Fruit fly (Drosophila melanogaster) Kc167 (cell line): ENCODE data around the gene knrl.

Experiments
- Myc ChIP-seq: fragments of >200 bp; optimal IDR thresholded peaks from 2 replicates; lab custom pipeline; 2017; ENCODE audit warnings: missing external identifiers
- Sin3A ChIP-seq: fragments of >200 bp; optimal IDR thresholded peaks from 2 replicates; lab custom pipeline; 2018; ENCODE audit warnings: missing external identifiers
- h ChIP-seq: fragments of >200 bp; optimal IDR thresholded peaks from 3 replicates; lab custom pipeline; 2018; ENCODE audit warnings: missing external identifiers
- insv ChIP-seq: fragments of >200 bp; optimal IDR thresholded peaks from 3 replicates; lab custom pipeline; 2018; ENCODE audit warnings: missing external identifiers
- psq ChIP-seq: fragments of >200 bp; optimal IDR thresholded peaks from 2 replicates; lab custom pipeline; 2017; ENCODE audit warnings: missing external identifiers
- ttk ChIP-seq: sonication (Bioruptor generic); optimal IDR thresholded peaks from 2 replicates; lab custom pipeline; 2017; ENCODE audit warnings: missing external identifiers

Gene knrl

DNA sequence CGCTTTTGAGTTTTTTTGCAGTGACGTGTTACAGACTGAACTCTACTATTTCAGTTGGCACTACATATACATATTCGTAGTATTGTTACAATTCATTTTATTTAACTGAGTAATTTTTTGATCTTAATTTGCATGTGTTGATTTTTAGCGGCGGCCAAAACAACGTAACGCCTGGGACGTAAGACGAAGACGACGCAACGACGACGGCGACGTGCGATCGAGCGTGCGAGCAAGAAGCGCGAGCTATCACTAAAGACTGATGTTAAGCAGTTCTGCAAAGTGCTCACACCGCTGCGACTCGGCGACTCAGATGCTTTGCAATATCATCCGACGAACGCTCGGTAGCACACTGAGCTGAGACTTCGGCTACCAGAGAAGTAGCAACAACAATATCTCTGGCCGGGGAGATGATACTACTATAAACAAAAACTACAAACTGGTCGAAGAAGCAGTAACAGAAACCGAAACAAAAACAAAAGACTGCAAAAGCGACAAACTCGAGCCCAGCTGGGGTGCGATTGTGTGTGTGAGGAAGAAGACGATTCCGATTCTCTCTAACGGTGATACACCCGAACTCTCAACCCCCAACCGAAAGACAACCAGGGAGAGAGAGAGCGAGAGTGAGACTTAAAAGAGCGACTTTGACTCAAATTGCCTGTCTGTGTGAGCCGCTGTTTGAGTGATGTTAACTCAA is at the start of gene knrl:
TSS of gene knrl (minus strand) at position 357 of the 694 bp plus-strand sequence.
- TF ChIP-seq Myc (lab: Kevin White, UChicago) (no peak), psq (lab: Kevin White, UChicago) (no peak), h (lab: Kevin White, UChicago) (no peak)

DNA sequence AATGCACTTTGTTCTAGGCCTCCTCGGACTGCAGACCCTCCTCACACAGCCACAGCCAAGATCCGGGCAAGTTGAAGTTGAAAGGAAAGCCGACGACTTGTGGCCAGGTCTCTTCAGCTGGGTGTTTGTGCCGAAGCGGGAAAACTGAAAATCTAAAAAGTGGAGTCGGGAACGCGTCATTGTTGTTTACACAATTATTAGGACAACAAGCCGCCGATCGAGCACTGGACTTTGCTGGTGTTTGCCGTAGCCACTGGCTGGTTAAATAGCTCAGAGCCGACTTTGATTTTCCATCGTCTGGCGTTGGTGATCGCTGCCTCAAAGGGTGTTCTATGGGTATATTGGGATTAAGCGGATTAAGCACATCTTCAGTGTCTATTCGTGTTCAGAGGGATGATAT is 46.9 kb upstream of the knrl start:
- TF ChIP-seq psq (lab: Kevin White, UChicago), result no peak
- TF ChIP-seq Myc (lab: Kevin White, UChicago), result no peak
- TF ChIP-seq insv (lab: Kevin White, UChicago), result no peak
- no peak for TF ChIP-seq h (lab: Kevin White, UChicago)
- TF ChIP-seq Sin3A (lab: Kevin White, UChicago), result no peak
- TF ChIP-seq ttk (lab: Kevin White, UChicago), result no peak

DNA sequence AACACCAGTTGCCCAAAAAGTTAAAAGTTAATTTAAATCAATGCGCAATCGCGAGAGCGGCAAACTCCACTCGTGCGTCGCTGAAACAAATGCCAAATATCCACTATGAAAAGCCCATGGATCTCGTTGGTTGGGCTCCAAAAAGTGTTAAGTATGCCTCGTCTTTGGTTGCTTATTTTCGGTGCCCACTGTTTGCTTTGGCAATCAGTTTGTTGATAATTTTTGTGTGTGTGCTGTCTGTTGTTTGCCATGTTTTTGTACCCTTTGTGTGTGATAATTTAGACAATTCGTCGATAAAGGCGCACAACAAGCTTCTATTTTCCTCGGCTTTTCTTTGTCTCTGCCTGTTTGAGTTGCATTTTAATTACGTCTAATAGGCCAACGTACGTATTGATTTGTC is 43.5 kb upstream of the knrl start:
- no peak for TF ChIP-seq psq (lab: Kevin White, UChicago)
- no peak for TF ChIP-seq Myc (lab: Kevin White, UChicago)
- no peak for TF ChIP-seq h (lab: Kevin White, UChicago)

- TF ChIP-seq ttk (lab: Kevin White, UChicago) (no peak), h (lab: Kevin White, UChicago) (no peak), insv (lab: Kevin White, UChicago) (no peak), Myc (lab: Kevin White, UChicago) (no peak), psq (lab: Kevin White, UChicago) (no peak), Sin3A (lab: Kevin White, UChicago) (no peak)
These were observed 41.5 kb upstream of the knrl start for dm6 chr3L:20661905-20662508.

- TF ChIP-seq Sin3A (lab: Kevin White, UChicago) (no peak), psq (lab: Kevin White, UChicago) (no peak), insv (lab: Kevin White, UChicago) (no peak), h (lab: Kevin White, UChicago) (no peak), Myc (lab: Kevin White, UChicago) (no peak), ttk (lab: Kevin White, UChicago) (no peak)
These were observed 40.7 kb upstream of the knrl start for dm6 chr3L:20661178-20661577.

- no peak for TF ChIP-seq psq (lab: Kevin White, UChicago)
- no peak for TF ChIP-seq insv (lab: Kevin White, UChicago)
- no peak for TF ChIP-seq Sin3A (lab: Kevin White, UChicago)
- TF ChIP-seq ttk (lab: Kevin White, UChicago), result no peak
- no peak for TF ChIP-seq Myc (lab: Kevin White, UChicago)
- no peak for TF ChIP-seq h (lab: Kevin White, UChicago)
These were observed 36.7 kb upstream of the knrl start for dm6 chr3L:20657116-20657515.

DNA sequence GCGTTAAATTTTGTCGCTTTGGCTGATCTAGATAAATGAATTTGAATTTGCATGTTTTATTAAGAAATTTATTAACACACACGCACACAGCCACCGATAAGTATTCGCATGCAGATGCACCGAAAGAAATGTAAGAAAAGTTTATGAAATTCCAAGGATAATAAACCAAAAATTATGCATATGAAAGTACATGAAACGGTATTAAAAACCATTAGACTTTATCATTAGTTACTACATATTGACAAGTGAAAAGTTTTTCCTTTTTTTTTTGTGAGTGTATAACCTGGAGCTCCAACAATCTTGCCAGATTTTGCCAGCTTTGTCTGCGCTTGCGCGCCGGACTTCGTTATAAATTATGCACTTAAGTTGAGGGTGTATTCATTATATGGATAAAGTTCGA is 28.5 kb upstream of the knrl start:
- TF ChIP-seq Sin3A (lab: Kevin White, UChicago) (no peak), ttk (lab: Kevin White, UChicago) (no peak), psq (lab: Kevin White, UChicago) (no peak), Myc (lab: Kevin White, UChicago) (no peak), h (lab: Kevin White, UChicago) (no peak), insv (lab: Kevin White, UChicago) (no peak)

DNA sequence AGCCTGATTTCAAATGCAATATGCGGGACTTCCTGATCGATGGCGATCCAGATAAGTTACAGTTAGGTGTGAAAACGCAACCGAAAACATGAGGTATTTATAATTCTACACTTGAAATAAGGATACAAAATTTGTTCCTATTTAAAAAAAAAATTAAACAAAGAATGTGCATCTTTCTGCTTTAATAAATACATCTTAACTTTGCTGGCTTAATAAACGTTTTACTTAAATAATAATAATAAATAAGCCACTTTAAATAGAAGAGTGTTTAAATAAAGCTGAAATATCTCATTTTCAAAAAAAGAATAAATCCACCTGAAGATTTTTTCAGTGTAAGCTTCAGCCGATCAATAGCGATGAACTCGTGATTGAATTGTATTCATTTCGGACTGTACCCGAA is 24.2 kb upstream of the knrl start:
- TF ChIP-seq Myc (lab: Kevin White, UChicago) (no peak), psq (lab: Kevin White, UChicago) (no peak), insv (lab: Kevin White, UChicago) (no peak), Sin3A (lab: Kevin White, UChicago) (no peak), ttk (lab: Kevin White, UChicago) (no peak), h (lab: Kevin White, UChicago) (no peak)

DNA sequence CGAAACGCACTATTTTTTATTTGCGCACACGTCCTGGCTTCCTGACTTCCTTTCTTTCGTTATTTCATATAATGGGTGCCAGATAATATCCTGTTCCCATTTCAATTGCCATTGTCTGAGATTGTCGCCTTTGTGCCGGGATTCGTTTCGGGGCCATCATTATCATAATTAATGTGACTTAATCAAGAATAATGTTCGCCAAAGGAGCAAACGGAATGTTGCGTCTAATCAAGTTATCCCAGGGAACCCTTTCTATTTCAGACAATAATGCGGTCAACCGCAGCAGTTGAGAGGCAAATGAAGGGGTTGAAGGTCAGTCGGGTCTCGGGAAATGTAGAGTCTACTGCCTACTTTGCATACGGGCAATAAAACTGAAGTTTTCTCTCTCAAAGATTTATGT is 23.3 kb upstream of the knrl start:
- TF ChIP-seq ttk (lab: Kevin White, UChicago) (no peak), h (lab: Kevin White, UChicago) (no peak), Sin3A (lab: Kevin White, UChicago) (no peak), Myc (lab: Kevin White, UChicago) (no peak), psq (lab: Kevin White, UChicago) (no peak), insv (lab: Kevin White, UChicago) (no peak)

dm6 chr3L:20637845-20638244 is 17.4 kb upstream of the knrl start:
- TF ChIP-seq psq (lab: Kevin White, UChicago), result no peak
- no peak for TF ChIP-seq insv (lab: Kevin White, UChicago)
- no peak for TF ChIP-seq h (lab: Kevin White, UChicago)
- no peak for TF ChIP-seq Myc (lab: Kevin White, UChicago)
- no peak for TF ChIP-seq Sin3A (lab: Kevin White, UChicago)
- no peak for TF ChIP-seq ttk (lab: Kevin White, UChicago)

dm6 chr3L:20636899-20637298 is 16.4 kb upstream of the knrl start, which contains the start of gene CG13251:
CG13251 (plus strand) TSS chr3L:20637199.
- TF ChIP-seq Myc (lab: Kevin White, UChicago) (no peak), insv (lab: Kevin White, UChicago) (no peak), psq (lab: Kevin White, UChicago) (no peak), h (lab: Kevin White, UChicago) (no peak), ttk (lab: Kevin White, UChicago) (no peak), Sin3A (lab: Kevin White, UChicago) (no peak)
